Worm (Caenorhabditis elegans): ENCODE data around the gene F31F4.1.

DNA sequence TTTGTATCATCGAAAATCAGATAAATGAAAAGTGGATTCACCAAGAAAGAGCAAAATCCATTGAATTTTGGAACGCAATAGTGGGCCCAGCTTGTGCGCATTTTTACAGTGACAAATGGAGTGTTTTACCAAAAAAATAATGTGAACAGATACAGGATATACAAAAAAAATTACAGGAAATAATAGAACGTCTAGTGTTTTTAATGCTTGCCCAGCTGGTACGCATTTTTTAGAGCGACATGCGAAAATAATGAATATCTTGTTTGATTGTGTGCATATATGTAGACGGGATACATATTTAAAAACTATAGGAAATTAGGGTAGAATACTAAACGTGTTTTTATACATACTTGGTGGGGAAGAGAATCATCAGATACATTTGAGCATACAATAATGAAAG, 52.3 kb downstream of the F31F4.1 start, which contains the start of gene srj-25:
- no peak for TF ChIP-seq flt-1 (GFP tag; IDR thresholded peaks at IDR 0.05)
- no peak for TF ChIP-seq T22C8.4 (GFP tag; IDR thresholded peaks at IDR 0.05)
- TF ChIP-seq tab-1 (GFP tag; IDR thresholded peaks at IDR 0.05) = no peak
- no peak for TF ChIP-seq ztf-29 (GFP tag; IDR thresholded peaks at IDR 0.05)
- TF ChIP-seq med-1 (GFP tag; optimal IDR thresholded peaks at IDR 0.05; ENCODE audit: insufficient read depth) = no peak
- TF ChIP-seq ref-1 (GFP tag; conservative IDR thresholded peaks at IDR 0.05) = no peak
- no peak for TF ChIP-seq cog-1 (tag; optimal IDR thresholded peaks at IDR 0.05)
